Fruit fly (Drosophila melanogaster) S2 (cell line): ENCODE results near the gene yellow-b.
A peak's percentile ranks its signal among the peaks of the same experiment; 100 is the strongest.

Source experiments
- CG8478 ChIP-seq: fragments of >200 bp; optimal IDR thresholded peaks from 2 replicates; lab custom pipeline; 2018
- CTCF ChIP-seq, 2 experiments: fragments of >200 bp; optimal IDR thresholded peaks; 2 replicates each; lab custom pipeline; 2018

DNA sequence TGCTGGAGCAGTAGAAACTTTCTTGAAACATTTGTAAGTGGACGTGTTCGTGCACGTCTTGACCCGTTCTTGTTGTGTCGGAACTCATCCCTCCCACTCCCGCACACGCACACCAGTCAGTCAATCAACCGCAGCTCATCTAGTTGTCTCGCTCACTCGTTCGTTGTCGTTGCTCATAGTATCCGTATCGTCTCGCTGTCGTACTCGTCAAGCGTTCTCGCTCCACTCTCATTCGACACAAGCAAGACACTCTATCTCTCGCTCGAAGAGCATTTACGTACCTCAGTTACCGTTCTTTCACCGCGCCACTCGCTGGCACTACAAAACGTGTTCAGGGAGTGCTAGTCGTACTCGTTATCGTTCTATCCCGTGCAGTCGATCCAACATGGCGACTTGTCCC lies 33.4 kb downstream of the yellow-b start:
- TF ChIP-seq CTCF (optimal IDR thresholded peaks at IDR 0.05; lab: Kevin White, UChicago) (peak in 1 of 2 experiments; percentile 8), CG8478 (lab: Kevin White, UChicago) (no peak)
